Worm (Caenorhabditis elegans) whole organism, L4 larva: ENCODE data around the gene T14B4.19.
A peak's percentile ranks its signal among the peaks of the same experiment; 100 is the strongest.

Source experiments
- D1046.2 ChIP-seq: fragments of 200-800 bp; sonication (Bioruptor generic); IDR thresholded peaks from 2 replicates; pipeline ENCODE4 v1.3.6; 2022; ENCODE audit warnings: missing genetic modification characterization, missing compliant biosample characterization
- F26F4.8 ChIP-seq: fragments of 200-800 bp; sonication (Bioruptor generic); conservative IDR thresholded peaks from 2 replicates; pipeline ENCODE4 v1.3.6; 2022; ENCODE audit warnings: missing genetic modification characterization, missing compliant biosample characterization
- R02D3.7 ChIP-seq: fragments of 150-350 bp; sonication (generic microtip); optimal IDR thresholded peaks from 3 replicates; lab custom pipeline; 2014; ENCODE audit warnings: missing biosample characterization, missing genetic modification characterization
- Y105C5A.15 ChIP-seq: fragments of 200-800 bp; sonication (Bioruptor generic); IDR thresholded peaks from 2 replicates; pipeline ENCODE4 v1.3.6; 2022; ENCODE audit warnings: missing genetic modification characterization, missing compliant biosample characterization
- ama-1 ChIP-seq: fragments of 150-350 bp; optimal IDR thresholded peaks from 2 replicates; lab custom pipeline; 2014; ENCODE audit warnings: inconsistent platforms, mixed read lengths
- attf-4 ChIP-seq: sonication (generic microtip); optimal IDR thresholded peaks from 3 replicates; lab custom pipeline; 2017; ENCODE audit warnings: missing biosample characterization, missing genetic modification characterization
- ceh-62 ChIP-seq: sonication (generic microtip); optimal IDR thresholded peaks from 2 replicates; lab custom pipeline; 2017; ENCODE audit warnings: missing biosample characterization, missing genetic modification characterization
- ces-1 ChIP-seq: fragments of 150-350 bp; sonication (generic microtip); optimal IDR thresholded peaks from 4 replicates; lab custom pipeline; 2014; ENCODE audit warnings: missing biosample characterization, missing genetic modification reagents, missing genetic modification characterization
- cey-2 ChIP-seq: sonication (generic microtip); optimal IDR thresholded peaks from 3 replicates; lab custom pipeline; 2017; ENCODE audit warnings: missing genetic modification characterization, mild to moderate bottlenecking, missing compliant biosample characterization, antibody characterized with exemption, borderline replicate concordance; ENCODE audit not compliant: insufficient read depth
- daf-12 ChIP-seq: fragments of 150-350 bp; optimal IDR thresholded peaks from 2 replicates; lab custom pipeline; 2014; ENCODE audit warnings: missing biosample characterization, missing genetic modification reagents, missing genetic modification characterization
- daf-16 ChIP-seq, 3 experiments: sonication (generic microtip); optimal IDR thresholded peaks; 2 replicates each; lab custom pipeline; 2016 to 2017; ENCODE audit warnings: missing genetic modification characterization in 3 of 3, missing genetic modification reagents in 3 of 3, mild to moderate bottlenecking in 2 of 3, missing compliant biosample characterization in 2 of 3, missing biosample characterization in 1 of 3, moderate library complexity in 1 of 3
- daf-19 ChIP-seq: fragments of 200-800 bp; sonication (Bioruptor generic); conservative IDR thresholded peaks from 2 replicates; pipeline ENCODE4 v1.3.6; 2022; ENCODE audit warnings: missing genetic modification characterization, missing compliant biosample characterization
- dmd-8 ChIP-seq: fragments of 200-800 bp; sonication (Bioruptor generic); IDR thresholded peaks from 2 replicates; pipeline ENCODE4 v1.3.6; 2022; ENCODE audit warnings: missing genetic modification characterization, missing compliant biosample characterization
- dmd-9 ChIP-seq: fragments of 200-800 bp; sonication (Bioruptor generic); IDR thresholded peaks from 2 replicates; pipeline ENCODE4 v1.3.6; 2022; ENCODE audit warnings: missing genetic modification reagents, missing genetic modification characterization, missing compliant biosample characterization
- dpl-1 ChIP-seq: fragments of 150-350 bp; optimal IDR thresholded peaks from 2 replicates; lab custom pipeline; 2014; ENCODE audit warnings: missing biosample characterization, missing genetic modification reagents, missing genetic modification characterization
- gei-8 ChIP-seq: fragments of 200-800 bp; sonication (Bioruptor generic); optimal IDR thresholded peaks from 2 replicates; lab custom pipeline; 2018; ENCODE audit warnings: mild to moderate bottlenecking, missing genetic modification characterization, missing compliant biosample characterization
- hif-1 ChIP-seq, 2 experiments: sonication (generic microtip); optimal IDR thresholded peaks; 2 replicates each; lab custom pipeline; 2016 to 2017; ENCODE audit warnings: missing compliant biosample characterization in 2 of 2, missing genetic modification characterization in 2 of 2, missing genetic modification reagents in 2 of 2, missing genotype in 2 of 2, mild to moderate bottlenecking in 1 of 2
- hmg-1.1 ChIP-seq: fragments of 200-800 bp; sonication (Bioruptor generic); IDR thresholded peaks from 2 replicates; pipeline ENCODE4 v1.3.6; 2022; ENCODE audit warnings: missing genetic modification reagents, missing genetic modification characterization, missing compliant biosample characterization
- jun-1 ChIP-seq: fragments of 150-350 bp; optimal IDR thresholded peaks from 2 replicates; lab custom pipeline; 2014; ENCODE audit warnings: missing biosample characterization, missing genetic modification reagents, missing genetic modification characterization
- lin-29 ChIP-seq: fragments of 200-800 bp; sonication (Bioruptor generic); IDR thresholded peaks from 2 replicates; pipeline ENCODE4 v1.3.6; 2022; ENCODE audit warnings: missing genetic modification reagents, missing genetic modification characterization, missing compliant biosample characterization
- lir-3 ChIP-seq: sonication (generic microtip); optimal IDR thresholded peaks from 2 replicates; lab custom pipeline; 2016; ENCODE audit warnings: mild to moderate bottlenecking, missing genetic modification characterization, missing compliant biosample characterization
- madf-9 ChIP-seq: fragments of 200-800 bp; sonication (Bioruptor generic); conservative IDR thresholded peaks from 2 replicates; pipeline ENCODE4 v1.3.6; 2022; ENCODE audit warnings: missing genetic modification reagents, missing genetic modification characterization, missing compliant biosample characterization
- mdl-1 ChIP-seq, 2 experiments: fragments of 150-350 bp in 1 of 2; sonication (generic microtip) in 1 of 2; optimal IDR thresholded peaks; 2 replicates each; lab custom pipeline; 2014 to 2017; ENCODE audit warnings: missing biosample characterization in 2 of 2, missing genetic modification characterization in 2 of 2
- mes-2 ChIP-seq: sonication (generic microtip); optimal IDR thresholded peaks from 2 replicates; lab custom pipeline; 2016; ENCODE audit warnings: missing genotype, mild to moderate bottlenecking, missing genetic modification characterization, missing compliant biosample characterization; ENCODE audit not compliant: poor library complexity, severe bottlenecking
- mxl-2 ChIP-seq: fragments of 200-800 bp; sonication (Bioruptor generic); conservative IDR thresholded peaks from 2 replicates; pipeline ENCODE4 v1.3.6; 2022; ENCODE audit warnings: missing genetic modification reagents, missing genetic modification characterization, missing compliant biosample characterization
- nhr-102 ChIP-seq: sonication (generic microtip); optimal IDR thresholded peaks from 2 replicates; lab custom pipeline; 2016; ENCODE audit warnings: mild to moderate bottlenecking, missing genetic modification characterization, moderate library complexity, missing compliant biosample characterization
- nhr-41 ChIP-seq: fragments of 200-800 bp; sonication (Bioruptor generic); IDR thresholded peaks from 2 replicates; pipeline ENCODE4 v1.3.6; 2022; ENCODE audit warnings: missing genetic modification reagents, missing genetic modification characterization, missing compliant biosample characterization
- nhr-6 ChIP-seq: fragments of 150-350 bp; optimal IDR thresholded peaks from 2 replicates; lab custom pipeline; 2014; ENCODE audit warnings: missing biosample characterization, missing genetic modification characterization
- nhr-76 ChIP-seq: fragments of 150-350 bp; optimal IDR thresholded peaks from 2 replicates; lab custom pipeline; 2014; ENCODE audit warnings: missing biosample characterization, missing genetic modification characterization
- nhr-77 ChIP-seq: fragments of 150-350 bp; optimal IDR thresholded peaks from 2 replicates; lab custom pipeline; 2014; ENCODE audit warnings: missing biosample characterization, missing genetic modification characterization
- php-3 ChIP-seq: fragments of 200-800 bp; sonication (Bioruptor generic); IDR thresholded peaks from 2 replicates; pipeline ENCODE4 v1.3.6; 2022; ENCODE audit warnings: missing genetic modification reagents, missing genetic modification characterization, missing compliant biosample characterization
- saeg-2 ChIP-seq: fragments of 200-800 bp; sonication (Bioruptor generic); IDR thresholded peaks from 2 replicates; pipeline ENCODE4 v1.3.6; 2022; ENCODE audit warnings: missing genetic modification reagents, missing genetic modification characterization, missing compliant biosample characterization
- sdz-12 ChIP-seq: fragments of 200-800 bp; sonication (Bioruptor generic); optimal IDR thresholded peaks from 2 replicates; lab custom pipeline; 2018; ENCODE audit warnings: mild to moderate bottlenecking, missing genetic modification characterization, missing compliant biosample characterization
- snpc-1.2 ChIP-seq: fragments of 200-800 bp; sonication (Bioruptor generic); IDR thresholded peaks from 2 replicates; pipeline ENCODE4 v1.3.6; 2022; ENCODE audit warnings: missing genetic modification reagents, missing genetic modification characterization, missing compliant biosample characterization
- snpc-4 ChIP-seq: fragments of 150-350 bp; optimal IDR thresholded peaks from 2 replicates; lab custom pipeline; 2014; ENCODE audit warnings: missing biosample characterization, missing genetic modification characterization
- spr-1 ChIP-seq: sonication (generic microtip); optimal IDR thresholded peaks from 2 replicates; lab custom pipeline; 2016; ENCODE audit warnings: mild to moderate bottlenecking, missing genetic modification characterization, missing compliant biosample characterization
- tra-1 ChIP-seq: fragments of 200-800 bp; sonication (Bioruptor generic); IDR thresholded peaks from 2 replicates; pipeline ENCODE4 v1.3.6; 2022; ENCODE audit warnings: missing genetic modification reagents, missing genetic modification characterization, missing compliant biosample characterization
- unc-130 ChIP-seq: sonication (generic microtip); optimal IDR thresholded peaks from 2 replicates; lab custom pipeline; 2016; ENCODE audit warnings: missing genetic modification reagents, missing genetic modification characterization, missing compliant biosample characterization
- unc-62 ChIP-seq, 3 experiments: fragments of 150-350 bp in 1 of 3; sonication (generic microtip); optimal IDR thresholded peaks in 2 of 3; peaks in 1 of 3; 1 replicate in 1 of 3; 2 replicates in 2 of 3; lab custom pipeline; 2014 to 2017; ENCODE audit warnings: missing biosample characterization in 3 of 3, missing genetic modification characterization in 3 of 3, missing genetic modification reagents in 3 of 3, missing genotype in 1 of 3
- zag-1 ChIP-seq: fragments of 150-350 bp; optimal IDR thresholded peaks from 2 replicates; lab custom pipeline; 2014; ENCODE audit warnings: missing biosample characterization, missing genetic modification characterization
- zip-11 ChIP-seq: fragments of 200-800 bp; sonication (Bioruptor generic); IDR thresholded peaks from 2 replicates; pipeline ENCODE4 v1.3.6; 2022; ENCODE audit warnings: missing genetic modification characterization, missing compliant biosample characterization
- zip-2 ChIP-seq: fragments of 150-350 bp; optimal IDR thresholded peaks from 2 replicates; lab custom pipeline; 2014; ENCODE audit warnings: missing biosample characterization, missing genetic modification characterization
- ztf-11 ChIP-seq: fragments of 150-350 bp; optimal IDR thresholded peaks from 2 replicates; lab custom pipeline; 2014; ENCODE audit warnings: missing biosample characterization, missing genetic modification characterization

T14B4.19 gene

DNA sequence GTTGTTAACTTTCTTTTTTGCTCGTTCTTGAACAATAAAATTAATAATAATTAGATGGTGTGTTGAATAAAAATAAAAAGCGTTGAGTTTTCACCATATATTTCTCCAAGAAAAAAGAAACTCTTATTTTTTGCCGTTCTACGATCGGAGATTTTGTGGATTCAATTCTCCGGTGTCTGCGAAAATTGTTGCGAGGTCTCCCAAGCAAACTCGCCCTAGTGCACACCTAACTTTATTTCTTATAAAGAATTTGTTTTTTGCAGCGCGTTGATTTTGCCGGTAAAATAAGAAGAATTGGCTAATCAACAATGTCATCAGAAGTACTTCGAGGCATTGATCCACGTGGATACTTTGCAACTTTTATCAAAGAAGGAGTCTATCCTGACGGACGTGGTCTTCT lies 28.7 kb upstream of the T14B4.19 start, which contains the start of gene exos-8 (continued):
- TF ChIP-seq mes-2 (tag; lab: Kevin White, UChicago), result peak; percentile 96
- peak; percentile 58; the same call in 1 of the 2 replicates for TF ChIP-seq hmg-1.1 (GFP tag; lab: Robert Waterston, UW)
- TF ChIP-seq gei-8 (GFP tag; lab: Kevin White, UChicago), result no peak
- no peak for TF ChIP-seq ceh-62 (tag; lab: Kevin White, UChicago)
- no peak for TF ChIP-seq ama-1 (lab: Kevin White, UChicago)
- TF ChIP-seq attf-4 (tag; lab: Kevin White, UChicago), result no peak
- no peak for TF ChIP-seq daf-16 (GFP tag; optimal IDR thresholded peaks at IDR 0.05; lab: Kevin White, UChicago)
- TF ChIP-seq daf-16 (tag; optimal IDR thresholded peaks at IDR 0.05; lab: Kevin White, UChicago), result no peak
- TF ChIP-seq dpl-1 (GFP tag; lab: Kevin White, UChicago), result peak; percentile 55
- TF ChIP-seq tra-1 (GFP tag; lab: Robert Waterston, UW), result no peak
- TF ChIP-seq F26F4.8 (GFP tag; lab: Robert Waterston, UW), result no peak
- no peak for TF ChIP-seq nhr-6
- TF ChIP-seq R02D3.7 (tag; lab: Kevin White, UChicago), result no peak
- TF ChIP-seq daf-19 (GFP tag; lab: Robert Waterston, UW), result no peak
- TF ChIP-seq D1046.2, result no peak
- peak; percentile 80 for TF ChIP-seq nhr-77 (tag; lab: Kevin White, UChicago)
- no peak for TF ChIP-seq mdl-1 (tag; optimal IDR thresholded peaks at IDR 0.05; lab: Kevin White, UChicago)
- no peak for TF ChIP-seq nhr-102 (tag; lab: Kevin White, UChicago)
- no peak for TF ChIP-seq spr-1 (tag; lab: Kevin White, UChicago)
- TF ChIP-seq Y105C5A.15, result no peak
- TF ChIP-seq hif-1 (tag; optimal IDR thresholded peaks at IDR 0.05; lab: Kevin White, UChicago), result peak in 1 of 2 experiments; percentile 78
- no peak for TF ChIP-seq cey-2 (tag; lab: Kevin White, UChicago)
- no peak for TF ChIP-seq saeg-2 (GFP tag; lab: Robert Waterston, UW)
- TF ChIP-seq php-3, result no peak
- TF ChIP-seq unc-62 (GFP tag; optimal IDR thresholded peaks at IDR 0.05 in 1 of 2; lab: Kevin White, UChicago), result peak in 1 of 2 experiments; percentile 32
- TF ChIP-seq unc-62 (tag; optimal IDR thresholded peaks at IDR 0.05; lab: Kevin White, UChicago), result no peak
- no peak for TF ChIP-seq dmd-8
- no peak for TF ChIP-seq zag-1 (tag; lab: Kevin White, UChicago)
- TF ChIP-seq nhr-41 (GFP tag; lab: Robert Waterston, UW), result no peak
- TF ChIP-seq snpc-4 (tag; lab: Kevin White, UChicago), result no peak
- TF ChIP-seq lir-3 (tag; lab: Kevin White, UChicago), result no peak
- no peak for TF ChIP-seq jun-1 (tag; lab: Kevin White, UChicago)
- TF ChIP-seq sdz-12 (GFP tag; lab: Kevin White, UChicago), result no peak
- peak; percentile 51; the same call in 1 of the 2 replicates for TF ChIP-seq dmd-9 (GFP tag; lab: Robert Waterston, UW)
- no peak for TF ChIP-seq nhr-76 (tag; lab: Kevin White, UChicago)
- TF ChIP-seq zip-2, result no peak
- TF ChIP-seq snpc-1.2 (GFP tag; lab: Robert Waterston, UW), result no peak
- TF ChIP-seq mxl-2 (GFP tag; lab: Robert Waterston, UW), result no peak
- TF ChIP-seq daf-12, result no peak
- no peak for TF ChIP-seq zip-11 (GFP tag; lab: Robert Waterston, UW)
- TF ChIP-seq ces-1 (GFP tag; lab: Kevin White, UChicago), result no peak
- TF ChIP-seq unc-130 (GFP tag; lab: Kevin White, UChicago), result peak; percentile 95
- no peak for TF ChIP-seq ztf-11 (tag; lab: Kevin White, UChicago)
- no peak; the same call in 1 of the 2 replicates for TF ChIP-seq madf-9 (GFP tag; lab: Robert Waterston, UW)
- no peak for TF ChIP-seq lin-29 (GFP tag; lab: Robert Waterston, UW)
